ENCODE assay signal across 1 fruit fly cellular context in the genomic region with DNA sequence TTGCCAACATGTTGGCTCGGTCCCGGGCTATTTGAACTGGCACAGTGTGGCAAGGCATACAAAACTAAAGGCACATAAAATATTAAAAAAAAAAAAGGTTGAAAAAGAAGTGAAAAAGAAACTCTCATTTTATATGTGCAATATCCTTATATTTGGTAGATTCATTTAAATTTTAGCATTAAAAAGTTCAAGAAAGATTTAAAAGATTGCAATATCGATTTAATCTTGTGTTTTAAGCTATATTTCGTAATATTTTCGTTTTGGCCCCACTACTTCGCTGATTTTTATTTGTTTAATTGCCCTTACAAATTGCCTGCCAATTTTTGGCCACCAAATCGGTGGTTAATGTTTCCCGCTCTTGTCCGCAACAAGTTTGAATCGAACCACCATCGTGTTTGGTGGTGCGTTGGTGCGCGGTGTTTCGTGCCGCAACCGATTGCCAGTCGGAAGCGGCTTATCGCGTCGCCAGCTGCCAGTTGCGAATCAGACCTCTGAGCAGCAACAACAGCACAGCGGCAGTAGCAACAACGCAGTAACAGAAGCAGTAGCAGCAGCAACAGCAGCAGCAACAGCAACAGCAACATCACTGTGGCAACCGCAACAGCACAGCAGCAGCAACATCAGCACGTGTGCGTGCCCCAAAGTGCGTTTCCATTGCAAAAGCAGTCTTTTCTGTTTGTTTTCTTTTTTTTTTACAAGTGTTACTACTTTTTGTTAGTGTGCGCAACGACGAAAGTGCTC.
TF ChIP-seq lines count a peak whose summit lies in the region.

No protein-coding gene starts in this region.

TF ChIP-seq in whole organism, embryonic, 481 proteins besides CTCF, POLR2A, EP300 and RAD21 (continued from another document and continues in another):
- TF ChIP-seq CG7987 (GFP tag; optimal IDR thresholded peaks at IDR 0.05; lab: Kevin White, UChicago): peak; percentile 51
- peak; percentile 91 for TF ChIP-seq run (tag; optimal IDR thresholded peaks at IDR 0.05; lab: Kevin White, UChicago)
- peak; percentile 92 for TF ChIP-seq CG12299 (tag; optimal IDR thresholded peaks at IDR 0.05; lab: Kevin White, UChicago)
- peak; percentile 98 for TF ChIP-seq Hmr (GFP tag; optimal IDR thresholded peaks at IDR 0.05; lab: Kevin White, UChicago)
- peak; percentile 77 to 87 for TF ChIP-seq Pdp1 (GFP tag; optimal IDR thresholded peaks at IDR 0.05; lab: Kevin White, UChicago)
- TF ChIP-seq CoRest (tag; optimal IDR thresholded peaks at IDR 0.05; lab: Kevin White, UChicago): peak; percentile 97
- TF ChIP-seq tio (GFP tag; optimal IDR thresholded peaks at IDR 0.05; lab: Kevin White, UChicago): peak; percentile 96
- peak; percentile 90 for TF ChIP-seq Atf3 (GFP tag; optimal IDR thresholded peaks at IDR 0.05; lab: Kevin White, UChicago)
- TF ChIP-seq Mad (GFP tag; optimal IDR thresholded peaks at IDR 0.05; lab: Kevin White, UChicago): peak; percentile 93
- TF ChIP-seq CG1832 (GFP tag; optimal IDR thresholded peaks at IDR 0.05; lab: Kevin White, UChicago): no peak
- TF ChIP-seq insv (GFP tag; optimal IDR thresholded peaks at IDR 0.05; lab: Kevin White, UChicago): peak; percentile 13 to 67
- TF ChIP-seq CG10565 (GFP tag; optimal IDR thresholded peaks at IDR 0.05; lab: Kevin White, UChicago): peak; percentile 80
- TF ChIP-seq CG6813 (GFP tag; optimal IDR thresholded peaks at IDR 0.05; lab: Kevin White, UChicago): peak; percentile 93
- TF ChIP-seq Neu2 (GFP tag; optimal IDR thresholded peaks at IDR 0.05; lab: Kevin White, UChicago; ENCODE audit: borderline replicate concordance): peak; percentile 79
- peak; percentile 90 for TF ChIP-seq oc (tag; optimal IDR thresholded peaks at IDR 0.05; lab: Kevin White, UChicago)
- peak; percentile 89 for TF ChIP-seq ase (GFP tag; IDR thresholded peaks at IDR 0.05; lab: Robert Waterston, UW)
- no peak for TF ChIP-seq Dll (GFP tag; IDR thresholded peaks at IDR 0.05; lab: Robert Waterston, UW; ENCODE audit: partially characterized antibody)
- peak; percentile 90 for TF ChIP-seq CG8924 (tag; optimal IDR thresholded peaks at IDR 0.05; lab: Kevin White, UChicago)
- peak; percentile 87 for TF ChIP-seq Abd-B (GFP tag; optimal IDR thresholded peaks at IDR 0.05; lab: Kevin White, UChicago)
- TF ChIP-seq D (optimal IDR thresholded peaks at IDR 0.05; lab: Kevin White, UChicago): no peak
- TF ChIP-seq D (GFP tag; optimal IDR thresholded peaks at IDR 0.05; lab: Kevin White, UChicago): peak; percentile 94
- peak; percentile 96 for TF ChIP-seq Hand (GFP tag; optimal IDR thresholded peaks at IDR 0.05; lab: Kevin White, UChicago)
- no peak for TF ChIP-seq Opbp (GFP tag; IDR thresholded peaks at IDR 0.05; lab: Robert Waterston, UW; ENCODE audit: partially characterized antibody)
- peak; percentile 92 for TF ChIP-seq ATbp (GFP tag; optimal IDR thresholded peaks at IDR 0.05; lab: Kevin White, UChicago)
- peak; percentile 52 for TF ChIP-seq MTF-1 (GFP tag; optimal IDR thresholded peaks at IDR 0.05; lab: Kevin White, UChicago; ENCODE audit: borderline replicate concordance)
- no peak; the same call in 1 of the 2 replicates for TF ChIP-seq bbx (GFP tag; IDR thresholded peaks at IDR 0.05; lab: Robert Waterston, UW; ENCODE audit: partially characterized antibody)
- TF ChIP-seq CG31441 (GFP tag; IDR thresholded peaks at IDR 0.05; lab: Robert Waterston, UW): peak; percentile 98
- peak; percentile 76 for TF ChIP-seq Adf1 (GFP tag; IDR thresholded peaks at IDR 0.05; lab: Robert Waterston, UW)
- no peak for TF ChIP-seq fd102C (GFP tag; optimal IDR thresholded peaks at IDR 0.05; lab: Kevin White, UChicago)
- peak; percentile 91 for TF ChIP-seq row (GFP tag; IDR thresholded peaks at IDR 0.05; lab: Robert Waterston, UW)
- peak; percentile 54; the same call in 1 of the 2 replicates for TF ChIP-seq gt (GFP tag; IDR thresholded peaks at IDR 0.05; lab: Robert Waterston, UW)
- peak; percentile 84 for TF ChIP-seq NC2α (GFP tag; optimal IDR thresholded peaks at IDR 0.05; lab: Kevin White, UChicago)
- peak; percentile 97 for TF ChIP-seq CG15269 (tag; optimal IDR thresholded peaks at IDR 0.05; lab: Kevin White, UChicago)
- TF ChIP-seq cwo (GFP tag; optimal IDR thresholded peaks at IDR 0.05; lab: Kevin White, UChicago): peak; percentile 96
- peak; percentile 93 for TF ChIP-seq Bteb2 (GFP tag; optimal IDR thresholded peaks at IDR 0.05; lab: Kevin White, UChicago)
- TF ChIP-seq CG11398 (GFP tag; optimal IDR thresholded peaks at IDR 0.05; lab: Kevin White, UChicago): peak; percentile 91
- peak in 1 of 3 experiments; percentile 82 for TF ChIP-seq lola (GFP tag; optimal IDR thresholded peaks at IDR 0.05; lab: Kevin White, UChicago)
- peak; percentile 90 for TF ChIP-seq Xrp1 (GFP tag; IDR thresholded peaks at IDR 0.05; lab: Robert Waterston, UW)
- peak; percentile 92 for TF ChIP-seq HmgZ (tag; optimal IDR thresholded peaks at IDR 0.05; lab: Kevin White, UChicago)
- peak; percentile 93 for TF ChIP-seq Dek (tag; optimal IDR thresholded peaks at IDR 0.05; lab: Kevin White, UChicago)
- peak; percentile 94 for TF ChIP-seq CG32767 (GFP tag; IDR thresholded peaks at IDR 0.05; lab: Robert Waterston, UW)
- TF ChIP-seq wor (GFP tag; IDR thresholded peaks at IDR 0.05; lab: Robert Waterston, UW): peak; percentile 91
- TF ChIP-seq CG2678 (tag; optimal IDR thresholded peaks at IDR 0.05; lab: Kevin White, UChicago): peak; percentile 98
- peak; percentile 51 for TF ChIP-seq wek (GFP tag; optimal IDR thresholded peaks at IDR 0.05; lab: Kevin White, UChicago)
- peak; percentile 96 for TF ChIP-seq odd (GFP tag; optimal IDR thresholded peaks at IDR 0.05; lab: Kevin White, UChicago)
- peak; percentile 87 for TF ChIP-seq CrebB (tag; optimal IDR thresholded peaks at IDR 0.05; lab: Kevin White, UChicago)
- peak; percentile 77 for TF ChIP-seq CG33213 (GFP tag; optimal IDR thresholded peaks at IDR 0.05; lab: Kevin White, UChicago)
- peak; percentile 85 for TF ChIP-seq Bdp1 (GFP tag; optimal IDR thresholded peaks at IDR 0.05; lab: Kevin White, UChicago)
- TF ChIP-seq cato (GFP tag; optimal IDR thresholded peaks at IDR 0.05; lab: Kevin White, UChicago; ENCODE audit: borderline replicate concordance): peak; percentile 86
- TF ChIP-seq tgo (GFP tag; IDR thresholded peaks at IDR 0.05; lab: Robert Waterston, UW): peak; percentile 93
- TF ChIP-seq Jarid2 (GFP tag; optimal IDR thresholded peaks at IDR 0.05; lab: Kevin White, UChicago): peak; percentile 78
- peak; percentile 72 for TF ChIP-seq ab (GFP tag; optimal IDR thresholded peaks at IDR 0.05; lab: Kevin White, UChicago)
- TF ChIP-seq CG12219 (GFP tag; optimal IDR thresholded peaks at IDR 0.05; lab: Kevin White, UChicago): peak; percentile 81
- peak; percentile 81 for TF ChIP-seq Nf-YB (GFP tag; optimal IDR thresholded peaks at IDR 0.05; lab: Kevin White, UChicago)
- peak; percentile 90 for TF ChIP-seq CG32772 (GFP tag; IDR thresholded peaks at IDR 0.05; lab: Robert Waterston, UW)
- peak; percentile 95 for TF ChIP-seq CG12391 (tag; optimal IDR thresholded peaks at IDR 0.05; lab: Kevin White, UChicago)
- peak; percentile 58 for TF ChIP-seq CG17912 (GFP tag; optimal IDR thresholded peaks at IDR 0.05; lab: Kevin White, UChicago)
- peak; percentile 68; the same call in 2 of the 3 replicates for TF ChIP-seq ken (GFP tag; IDR thresholded peaks at IDR 0.05; lab: Robert Waterston, UW)
- TF ChIP-seq CG13123 (GFP tag; optimal IDR thresholded peaks at IDR 0.05; lab: Kevin White, UChicago): peak; percentile 84
- TF ChIP-seq aop (GFP tag; IDR thresholded peaks at IDR 0.05; lab: Robert Waterston, UW): no peak
- TF ChIP-seq Blimp-1 (GFP tag; optimal IDR thresholded peaks at IDR 0.05; lab: Kevin White, UChicago): peak; percentile 91
- peak; percentile 88 for TF ChIP-seq CG7357 (GFP tag; IDR thresholded peaks at IDR 0.05; lab: Robert Waterston, UW)
- TF ChIP-seq PHDP (tag; optimal IDR thresholded peaks at IDR 0.05; lab: Kevin White, UChicago): peak; percentile 96
- peak; percentile 45; the same call in 1 of the 2 replicates for TF ChIP-seq chm (GFP tag; IDR thresholded peaks at IDR 0.05; lab: Robert Waterston, UW)
- peak; percentile 86 for TF ChIP-seq CG10267 (tag; optimal IDR thresholded peaks at IDR 0.05; lab: Kevin White, UChicago)
- peak; percentile 94 for TF ChIP-seq Ptx1 (GFP tag; IDR thresholded peaks at IDR 0.05; lab: Robert Waterston, UW)
- TF ChIP-seq HHEX (GFP tag; optimal IDR thresholded peaks at IDR 0.05; lab: Kevin White, UChicago): peak; percentile 95
- TF ChIP-seq Drgx (GFP tag; IDR thresholded peaks at IDR 0.05; lab: Robert Waterston, UW): peak; percentile 92
- TF ChIP-seq Sin3A (optimal IDR thresholded peaks at IDR 0.05; lab: Kevin White, UChicago): no peak
- TF ChIP-seq psq (GFP tag; optimal IDR thresholded peaks at IDR 0.05; lab: Kevin White, UChicago): peak; percentile 81
- peak; percentile 95 for TF ChIP-seq Dbx (GFP tag; IDR thresholded peaks at IDR 0.05; lab: Robert Waterston, UW)
- no peak for TF ChIP-seq CG30020 (tag; optimal IDR thresholded peaks at IDR 0.05; lab: Kevin White, UChicago)
- TF ChIP-seq vvl (GFP tag; IDR thresholded peaks at IDR 0.05; lab: Robert Waterston, UW): peak; percentile 94
- TF ChIP-seq CG8281 (tag; optimal IDR thresholded peaks at IDR 0.05; lab: Kevin White, UChicago): peak; percentile 75
- TF ChIP-seq CG13624 (GFP tag; optimal IDR thresholded peaks at IDR 0.05; lab: Kevin White, UChicago): peak; percentile 91
- TF ChIP-seq CG14014 (GFP tag; IDR thresholded peaks at IDR 0.05; lab: Robert Waterston, UW): peak; percentile 95
- TF ChIP-seq pho (GFP tag; optimal IDR thresholded peaks at IDR 0.05; lab: Kevin White, UChicago): peak; percentile 98
- peak; percentile 34 for TF ChIP-seq kni (GFP tag; optimal IDR thresholded peaks at IDR 0.05; lab: Kevin White, UChicago)
- TF ChIP-seq HLH3B (GFP tag; IDR thresholded peaks at IDR 0.05; lab: Robert Waterston, UW): peak; percentile 95
- peak; percentile 95 for TF ChIP-seq bab2 (GFP tag; optimal IDR thresholded peaks at IDR 0.05; lab: Kevin White, UChicago)
- TF ChIP-seq slp2 (GFP tag; optimal IDR thresholded peaks at IDR 0.05; lab: Kevin White, UChicago): peak; percentile 94
- TF ChIP-seq CG4730 (GFP tag; IDR thresholded peaks at IDR 0.05; lab: Robert Waterston, UW): peak; percentile 90
- TF ChIP-seq CG1233 (GFP tag; optimal IDR thresholded peaks at IDR 0.05; lab: Kevin White, UChicago): peak; percentile 95
- no peak for TF ChIP-seq nerfin-2 (GFP tag; IDR thresholded peaks at IDR 0.05; lab: Robert Waterston, UW; ENCODE audit: partially characterized antibody)
- TF ChIP-seq maf-S (GFP tag; optimal IDR thresholded peaks at IDR 0.05; lab: Kevin White, UChicago): peak; percentile 94
- peak; percentile 96 for TF ChIP-seq CG18476 (GFP tag; optimal IDR thresholded peaks at IDR 0.05; lab: Kevin White, UChicago)
- TF ChIP-seq Max (GFP tag; optimal IDR thresholded peaks at IDR 0.05; lab: Kevin White, UChicago): peak; percentile 94
- TF ChIP-seq CG1647 (GFP tag; optimal IDR thresholded peaks at IDR 0.05; lab: Kevin White, UChicago): peak; percentile 90
- TF ChIP-seq CG8765 (GFP tag; IDR thresholded peaks at IDR 0.05; lab: Robert Waterston, UW): peak; percentile 41; the same call in 1 of the 2 replicates
- peak; percentile 88 for TF ChIP-seq jigr1 (GFP tag; IDR thresholded peaks at IDR 0.05; lab: Robert Waterston, UW)
- peak; percentile 87 for TF ChIP-seq sd (tag; optimal IDR thresholded peaks at IDR 0.05; lab: Kevin White, UChicago)
- TF ChIP-seq Fer2 (tag; optimal IDR thresholded peaks at IDR 0.05; lab: Kevin White, UChicago): peak; percentile 92
- peak; percentile 84; the same call in 2 of the 3 replicates for TF ChIP-seq C15 (GFP tag; IDR thresholded peaks at IDR 0.05; lab: Robert Waterston, UW)
- TF ChIP-seq CG4617 (GFP tag; optimal IDR thresholded peaks at IDR 0.05; lab: Kevin White, UChicago; ENCODE audit: borderline replicate concordance): peak; percentile 81
- TF ChIP-seq toy (GFP tag; IDR thresholded peaks at IDR 0.05; lab: Robert Waterston, UW): peak; percentile 73
- TF ChIP-seq wdn (GFP tag; IDR thresholded peaks at IDR 0.05; lab: Robert Waterston, UW): peak; percentile 90
- peak; percentile 90 for TF ChIP-seq ci (GFP tag; IDR thresholded peaks at IDR 0.05; lab: Robert Waterston, UW)
- peak; percentile 96 for TF ChIP-seq Atf6 (GFP tag; IDR thresholded peaks at IDR 0.05; lab: Robert Waterston, UW)
- peak; percentile 67 for TF ChIP-seq ro (GFP tag; IDR thresholded peaks at IDR 0.05; lab: Robert Waterston, UW)
- TF ChIP-seq gem (tag; optimal IDR thresholded peaks at IDR 0.05; lab: Kevin White, UChicago): peak; percentile 98
- peak; percentile 81 for TF ChIP-seq peb (GFP tag; IDR thresholded peaks at IDR 0.05; lab: Robert Waterston, UW)
- TF ChIP-seq CG7928 (GFP tag; optimal IDR thresholded peaks at IDR 0.05; lab: Kevin White, UChicago): peak; percentile 80
- TF ChIP-seq Doc3 (GFP tag; IDR thresholded peaks at IDR 0.05; lab: Robert Waterston, UW; ENCODE audit: partially characterized antibody): no peak
- peak; percentile 70 for TF ChIP-seq CG10431 (GFP tag; optimal IDR thresholded peaks at IDR 0.05; lab: Kevin White, UChicago)
- TF ChIP-seq CG9932 (GFP tag; IDR thresholded peaks at IDR 0.05; lab: Robert Waterston, UW): peak; percentile 93
- peak; percentile 90 for TF ChIP-seq rib (GFP tag; IDR thresholded peaks at IDR 0.05; lab: Robert Waterston, UW)
- no peak for TF ChIP-seq mld (GFP tag; IDR thresholded peaks at IDR 0.05; lab: Robert Waterston, UW; ENCODE audit: partially characterized antibody)
- TF ChIP-seq CG6272 (GFP tag; IDR thresholded peaks at IDR 0.05; lab: Robert Waterston, UW): peak; percentile 88
- peak; percentile 92 for TF ChIP-seq sob (GFP tag; IDR thresholded peaks at IDR 0.05; lab: Robert Waterston, UW)
- peak; percentile 95 for TF ChIP-seq CG12104 (GFP tag; optimal IDR thresholded peaks at IDR 0.05; lab: Kevin White, UChicago)
- peak; percentile 86 for TF ChIP-seq CG17568 (GFP tag; optimal IDR thresholded peaks at IDR 0.05; lab: Kevin White, UChicago)
- TF ChIP-seq CG33557 (GFP tag; optimal IDR thresholded peaks at IDR 0.05; lab: Kevin White, UChicago): peak; percentile 52
- TF ChIP-seq pfk (GFP tag; optimal IDR thresholded peaks at IDR 0.05; lab: Kevin White, UChicago): no peak
- TF ChIP-seq CG34376 (GFP tag; optimal IDR thresholded peaks at IDR 0.05; lab: Kevin White, UChicago): peak; percentile 94
- TF ChIP-seq gcm (GFP tag; optimal IDR thresholded peaks at IDR 0.05; lab: Kevin White, UChicago): peak; percentile 91
- TF ChIP-seq sc (optimal IDR thresholded peaks at IDR 0.05; lab: Kevin White, UChicago): no peak
- peak; percentile 86 for TF ChIP-seq sc (GFP tag; optimal IDR thresholded peaks at IDR 0.05; lab: Kevin White, UChicago)
- TF ChIP-seq Meics (GFP tag; optimal IDR thresholded peaks at IDR 0.05; lab: Kevin White, UChicago): peak; percentile 98
- peak; percentile 87 for TF ChIP-seq pb (GFP tag; optimal IDR thresholded peaks at IDR 0.05; lab: Kevin White, UChicago)
- peak; percentile 99 for TF ChIP-seq CG5180 (GFP tag; optimal IDR thresholded peaks at IDR 0.05; lab: Kevin White, UChicago)
